Fruit fly (Drosophila melanogaster) Kc167 (cell line): ENCODE measurements around the gene dor.

ENCODE experiments used
- Myc ChIP-seq: fragments of >200 bp; optimal IDR thresholded peaks from 2 replicates; lab custom pipeline; 2017; ENCODE audit warnings: missing external identifiers
- Sin3A ChIP-seq: fragments of >200 bp; optimal IDR thresholded peaks from 2 replicates; lab custom pipeline; 2018; ENCODE audit warnings: missing external identifiers
- h ChIP-seq: fragments of >200 bp; optimal IDR thresholded peaks from 3 replicates; lab custom pipeline; 2018; ENCODE audit warnings: missing external identifiers
- insv ChIP-seq: fragments of >200 bp; optimal IDR thresholded peaks from 3 replicates; lab custom pipeline; 2018; ENCODE audit warnings: missing external identifiers
- psq ChIP-seq: fragments of >200 bp; optimal IDR thresholded peaks from 2 replicates; lab custom pipeline; 2017; ENCODE audit warnings: missing external identifiers
- ttk ChIP-seq: sonication (Bioruptor generic); optimal IDR thresholded peaks from 2 replicates; lab custom pipeline; 2017; ENCODE audit warnings: missing external identifiers

dm6 chrX:1647876-1648275 is 17.0 kb upstream of the dor start:
- TF ChIP-seq Sin3A (lab: Kevin White, UChicago) = no peak
- TF ChIP-seq ttk (lab: Kevin White, UChicago) = no peak
- no peak for TF ChIP-seq insv (lab: Kevin White, UChicago)
- TF ChIP-seq psq = no peak
- TF ChIP-seq Myc (lab: Kevin White, UChicago) = no peak
- TF ChIP-seq h (lab: Kevin White, UChicago) = no peak
